Worm (Caenorhabditis elegans): Measurements from ENCODE around the gene exo-1.

exo-1 gene

DNA sequence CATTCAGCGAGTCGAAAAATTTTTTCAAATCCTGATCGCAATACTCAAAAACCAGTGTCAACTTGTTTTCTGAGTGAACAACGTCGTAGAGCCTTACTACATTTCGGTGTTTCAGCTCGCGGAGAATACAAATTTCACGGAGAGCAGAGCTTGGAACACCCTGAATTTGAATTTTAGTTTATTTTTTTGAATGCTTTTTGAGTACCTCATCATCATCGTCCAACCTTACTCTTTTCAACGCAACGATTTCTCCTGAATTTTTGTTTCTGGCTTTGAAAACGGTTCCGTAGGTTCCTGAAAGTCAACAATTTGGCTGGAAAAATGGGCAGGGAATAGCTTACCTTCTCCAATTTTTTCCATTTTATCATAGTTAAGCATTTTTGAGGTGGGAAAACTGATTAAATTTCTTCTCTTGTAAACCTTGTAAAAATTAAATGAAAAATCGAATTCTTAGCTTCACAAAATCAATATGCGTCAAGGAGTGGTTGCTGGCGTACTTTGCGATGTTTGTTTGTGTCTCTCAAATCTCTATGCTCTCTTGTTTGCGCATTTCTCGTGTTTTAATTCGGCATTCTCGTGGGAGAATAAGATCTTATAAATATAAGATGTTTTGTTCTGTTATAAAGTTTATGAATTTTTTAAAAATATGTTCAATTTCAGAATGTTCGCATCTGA lies 42.7 kb downstream of the exo-1 start, which contains the start of gene cdk-5:
cdk-5 (minus strand) TSS at position 425 of the 675 bp plus-strand sequence.
- peak; percentile 22 for TF ChIP-seq ceh-16 (tag; optimal IDR thresholded peaks at IDR 0.05)
- no peak for TF ChIP-seq nhr-77 (tag; optimal IDR thresholded peaks at IDR 0.05)
- peak in 1 of 2 experiments; percentile 32 for TF ChIP-seq mdl-1 (tag; optimal IDR thresholded peaks at IDR 0.05)
- TF ChIP-seq unc-62 (GFP tag; optimal IDR thresholded peaks at IDR 0.05), result no peak
- TF ChIP-seq skn-1 (tag; optimal IDR thresholded peaks at IDR 0.05), result no peak
- TF ChIP-seq ztf-4 (tag; optimal IDR thresholded peaks at IDR 0.05), result peak; percentile 87
- TF ChIP-seq gmeb-1 (tag; optimal IDR thresholded peaks at IDR 0.05), result peak; percentile 94
- no peak for TF ChIP-seq elt-1 (tag; optimal IDR thresholded peaks at IDR 0.05)
- TF ChIP-seq sma-3 (GFP tag; optimal IDR thresholded peaks at IDR 0.05), result peak; percentile 87
- peak; percentile 93 for TF ChIP-seq nhr-21 (tag; optimal IDR thresholded peaks at IDR 0.05)
- peak; percentile 94 for TF ChIP-seq nhr-25 (tag; optimal IDR thresholded peaks at IDR 0.05)
- TF ChIP-seq ztf-1 (GFP tag; conservative IDR thresholded peaks at IDR 0.05), result no peak
- TF ChIP-seq elt-3 (tag; optimal IDR thresholded peaks at IDR 0.05), result no peak
- TF ChIP-seq nhr-6 (tag; optimal IDR thresholded peaks at IDR 0.05), result peak; percentile 90
- peak; percentile 22 for TF ChIP-seq aly-2 (tag; optimal IDR thresholded peaks at IDR 0.05)
- no peak for TF ChIP-seq Y55F3AM.14 (GFP tag; optimal IDR thresholded peaks at IDR 0.05)
- no peak for TF ChIP-seq dmd-4 (tag; optimal IDR thresholded peaks at IDR 0.05)
- TF ChIP-seq lin-11 (tag; optimal IDR thresholded peaks at IDR 0.05), result peak; percentile 73
- peak; percentile 99 for TF ChIP-seq C34F6.9 (tag; optimal IDR thresholded peaks at IDR 0.05)
- peak; percentile 60 for TF ChIP-seq R02D3.7 (tag; optimal IDR thresholded peaks at IDR 0.05)
- TF ChIP-seq ceh-82 (tag; optimal IDR thresholded peaks at IDR 0.05), result peak; percentile 42
- peak; percentile 49 for TF ChIP-seq blmp-1 (tag; optimal IDR thresholded peaks at IDR 0.05; ENCODE audit: insufficient read depth)
- TF ChIP-seq unc-55 (GFP tag; optimal IDR thresholded peaks at IDR 0.05), result peak; percentile 98
- peak; percentile 93 for TF ChIP-seq sma-9 (GFP tag; optimal IDR thresholded peaks at IDR 0.05)
- no peak for TF ChIP-seq sma-9 (tag; optimal IDR thresholded peaks at IDR 0.05)
- TF ChIP-seq snpc-4 (tag; optimal IDR thresholded peaks at IDR 0.05), result peak; percentile 20
- TF ChIP-seq F13H6.1 (tag; optimal IDR thresholded peaks at IDR 0.05), result peak; percentile 88
- peak; percentile 83 for TF ChIP-seq nhr-129 (tag; optimal IDR thresholded peaks at IDR 0.05)
- no peak for TF ChIP-seq nhr-237 (tag; optimal IDR thresholded peaks at IDR 0.05)
- peak; percentile 74 for TF ChIP-seq sem-4 (tag; optimal IDR thresholded peaks at IDR 0.05)
- no peak for TF ChIP-seq nhr-11 (tag; optimal IDR thresholded peaks at IDR 0.05)
- TF ChIP-seq mbf-1 (tag; optimal IDR thresholded peaks at IDR 0.05), result no peak
- peak; percentile 83 for TF ChIP-seq ZK546.5 (tag; optimal IDR thresholded peaks at IDR 0.05)
- TF ChIP-seq lin-39 (tag; optimal IDR thresholded peaks at IDR 0.05), result no peak
- peak; percentile 86 for TF ChIP-seq egl-27 (tag; optimal IDR thresholded peaks at IDR 0.05)
- peak; percentile 74 for TF ChIP-seq fos-1 (tag; optimal IDR thresholded peaks at IDR 0.05)
- TF ChIP-seq ama-1 (optimal IDR thresholded peaks at IDR 0.05), result peak; percentile 81
- peak; percentile 65 for TF ChIP-seq nhr-10 (tag; optimal IDR thresholded peaks at IDR 0.05)
- no peak for TF ChIP-seq alr-1 (tag; optimal IDR thresholded peaks at IDR 0.05)
- no peak for TF ChIP-seq nhr-23 (tag; optimal IDR thresholded peaks at IDR 0.05)
- peak; percentile 89 for TF ChIP-seq mab-5 (tag; optimal IDR thresholded peaks at IDR 0.05)
- TF ChIP-seq nhr-12 (tag; optimal IDR thresholded peaks at IDR 0.05), result no peak
- peak; percentile 98 for TF ChIP-seq crh-2 (tag; optimal IDR thresholded peaks at IDR 0.05)
- peak; percentile 94 to 97 for TF ChIP-seq lsy-2 (tag; optimal IDR thresholded peaks at IDR 0.05)
- no peak for TF ChIP-seq zag-1 (tag; optimal IDR thresholded peaks at IDR 0.05)
- no peak for TF ChIP-seq ztf-11 (tag; optimal IDR thresholded peaks at IDR 0.05)
- peak; percentile 88 for TF ChIP-seq lin-13 (GFP tag; optimal IDR thresholded peaks at IDR 0.05)
- no peak for TF ChIP-seq peb-1 (tag; optimal IDR thresholded peaks at IDR 0.05)
- TF ChIP-seq unc-39 (tag; optimal IDR thresholded peaks at IDR 0.05), result no peak
